ENCODE assay signal across 3 fruit fly cellular contexts in genomic region chr3L:11447022-11447728, dm6.
TF ChIP-seq lines count a peak whose summit lies in the region.

No protein-coding gene starts in this region.

TF ChIP-seq in whole organism, embryonic, 481 proteins besides CTCF, POLR2A, EP300 and RAD21 (continued from another document and continues in another):
- TF ChIP-seq Drgx (GFP tag; IDR thresholded peaks at IDR 0.05; lab: Robert Waterston, UW), result peak; percentile 90
- TF ChIP-seq Dref (GFP tag; IDR thresholded peaks at IDR 0.05; lab: Robert Waterston, UW), result no peak
- no peak for TF ChIP-seq CG11723 (GFP tag; optimal IDR thresholded peaks at IDR 0.05; lab: Kevin White, UChicago)
- no peak for TF ChIP-seq CG30431 (GFP tag; optimal IDR thresholded peaks at IDR 0.05; lab: Kevin White, UChicago)
- TF ChIP-seq grau (tag; optimal IDR thresholded peaks at IDR 0.05; lab: Kevin White, UChicago), result no peak
- TF ChIP-seq fu2 (GFP tag; optimal IDR thresholded peaks at IDR 0.05; lab: Kevin White, UChicago), result no peak
- peak; percentile 8 for TF ChIP-seq trem (tag; optimal IDR thresholded peaks at IDR 0.05; lab: Kevin White, UChicago)
- no peak for TF ChIP-seq CG6175 (GFP tag; IDR thresholded peaks at IDR 0.05; lab: Robert Waterston, UW)
- TF ChIP-seq CG9932 (GFP tag; IDR thresholded peaks at IDR 0.05; lab: Robert Waterston, UW), result no peak
- peak; percentile 35; the same call in 1 of the 2 replicates for TF ChIP-seq Xrp1 (GFP tag; IDR thresholded peaks at IDR 0.05; lab: Robert Waterston, UW)
- TF ChIP-seq tio (GFP tag; optimal IDR thresholded peaks at IDR 0.05; lab: Kevin White, UChicago), result no peak
- TF ChIP-seq CG18262 (tag; optimal IDR thresholded peaks at IDR 0.05; lab: Kevin White, UChicago), result peak; percentile 46
- 0 out of 2 replicates have a peak, but pooled peaks have one; percentile 21 for TF ChIP-seq ara (GFP tag; IDR thresholded peaks at IDR 0.05; lab: Robert Waterston, UW)
- peak in 1 of 2 experiments; percentile 36 for TF ChIP-seq bsh (GFP tag; optimal IDR thresholded peaks at IDR 0.05; lab: Kevin White, UChicago)
- no peak for TF ChIP-seq CG8478 (optimal IDR thresholded peaks at IDR 0.05; lab: Kevin White, UChicago)
- no peak for TF ChIP-seq CG11085 (GFP tag; IDR thresholded peaks at IDR 0.05; lab: Robert Waterston, UW)
- TF ChIP-seq Oaz (GFP tag; IDR thresholded peaks at IDR 0.05; lab: Robert Waterston, UW), result no peak
- TF ChIP-seq tna (GFP tag; IDR thresholded peaks at IDR 0.05; lab: Robert Waterston, UW; ENCODE audit: partially characterized antibody), result no peak
- no peak for TF ChIP-seq pum (GFP tag; optimal IDR thresholded peaks at IDR 0.05; lab: Kevin White, UChicago)
- no peak for TF ChIP-seq Hmx (GFP tag; optimal IDR thresholded peaks at IDR 0.05; lab: Kevin White, UChicago)
- no peak for TF ChIP-seq CG33557 (GFP tag; optimal IDR thresholded peaks at IDR 0.05; lab: Kevin White, UChicago)
- TF ChIP-seq sens (GFP tag; lab: Kevin White, UChicago), result peak; percentile 81
- peak; percentile 28 for TF ChIP-seq fd96Cb (tag; optimal IDR thresholded peaks at IDR 0.05; lab: Kevin White, UChicago)
- TF ChIP-seq CG6689 (GFP tag; IDR thresholded peaks at IDR 0.05; lab: Robert Waterston, UW), result 0 out of 2 replicates have a peak, but pooled peaks have one; percentile 17
- no peak for TF ChIP-seq fd102C (GFP tag; optimal IDR thresholded peaks at IDR 0.05; lab: Kevin White, UChicago)
- TF ChIP-seq CG17186 (GFP tag; optimal IDR thresholded peaks at IDR 0.05; lab: Kevin White, UChicago), result no peak
- TF ChIP-seq CG1024 (GFP tag; IDR thresholded peaks at IDR 0.05; lab: Robert Waterston, UW), result 0 out of 2 replicates have a peak, but pooled peaks have one; percentile 10
- TF ChIP-seq Mad (GFP tag; optimal IDR thresholded peaks at IDR 0.05; lab: Kevin White, UChicago), result no peak
- no peak for TF ChIP-seq onecut (GFP tag; IDR thresholded peaks at IDR 0.05; lab: Robert Waterston, UW)
- TF ChIP-seq CG2678 (tag; optimal IDR thresholded peaks at IDR 0.05; lab: Kevin White, UChicago), result peak; percentile 17
- TF ChIP-seq gem (tag; optimal IDR thresholded peaks at IDR 0.05; lab: Kevin White, UChicago), result peak; percentile 22
- TF ChIP-seq Dfd (GFP tag; optimal IDR thresholded peaks at IDR 0.05; lab: Kevin White, UChicago), result no peak
- no peak for TF ChIP-seq Hmr (GFP tag; optimal IDR thresholded peaks at IDR 0.05; lab: Kevin White, UChicago)
- peak; percentile 32 for TF ChIP-seq Asciz (GFP tag; optimal IDR thresholded peaks at IDR 0.05; lab: Kevin White, UChicago)
- no peak for TF ChIP-seq sr (GFP tag; IDR thresholded peaks at IDR 0.05; lab: Robert Waterston, UW)
- TF ChIP-seq Sox102F (GFP tag; optimal IDR thresholded peaks at IDR 0.05; lab: Kevin White, UChicago), result no peak
- peak; percentile 29; the same call in 1 of the 3 replicates for TF ChIP-seq croc (GFP tag; conservative IDR thresholded peaks at IDR 0.05; lab: Robert Waterston, UW)
- no peak for TF ChIP-seq CG3281 (GFP tag; optimal IDR thresholded peaks at IDR 0.05; lab: Kevin White, UChicago)
- TF ChIP-seq CG17359 (tag; optimal IDR thresholded peaks at IDR 0.05; lab: Kevin White, UChicago), result peak; percentile 26
- no peak for TF ChIP-seq Trl (optimal IDR thresholded peaks at IDR 0.05; lab: Kevin White, UChicago)
- TF ChIP-seq Trl (GFP tag; optimal IDR thresholded peaks at IDR 0.05; lab: Kevin White, UChicago), result no peak
- TF ChIP-seq Dbx (GFP tag; IDR thresholded peaks at IDR 0.05; lab: Robert Waterston, UW), result no peak
- no peak for TF ChIP-seq cas (GFP tag; IDR thresholded peaks at IDR 0.05; lab: Robert Waterston, UW)
- TF ChIP-seq CG10462 (GFP tag; optimal IDR thresholded peaks at IDR 0.05; lab: Kevin White, UChicago), result no peak
- TF ChIP-seq dpn (GFP tag; optimal IDR thresholded peaks at IDR 0.05; lab: Kevin White, UChicago), result no peak

TF ChIP-seq in whole organism, prepupa, 60 proteins besides CTCF, POLR2A, EP300 and RAD21 (continued from another document):
- peak; percentile 93 for TF ChIP-seq Lpt (GFP tag; optimal IDR thresholded peaks at IDR 0.05; lab: Kevin White, UChicago)
- TF ChIP-seq net (GFP tag; optimal IDR thresholded peaks at IDR 0.05; lab: Kevin White, UChicago), result peak; percentile 50
- TF ChIP-seq spab (GFP tag; optimal IDR thresholded peaks at IDR 0.05; lab: Kevin White, UChicago), result peak; percentile 78
- TF ChIP-seq CG8632 (GFP tag; optimal IDR thresholded peaks at IDR 0.05; lab: Kevin White, UChicago), result peak; percentile 50
- TF ChIP-seq OdsH (GFP tag; optimal IDR thresholded peaks at IDR 0.05; lab: Kevin White, UChicago), result peak; percentile 41
- peak; percentile 42 for TF ChIP-seq CG6854 (GFP tag; optimal IDR thresholded peaks at IDR 0.05; lab: Kevin White, UChicago)
- peak; percentile 67 for TF ChIP-seq CG4318 (GFP tag; optimal IDR thresholded peaks at IDR 0.05; lab: Kevin White, UChicago)
- no peak for TF ChIP-seq Hr38 (GFP tag; optimal IDR thresholded peaks at IDR 0.05; lab: Kevin White, UChicago)
- TF ChIP-seq ss (GFP tag; optimal IDR thresholded peaks at IDR 0.05; lab: Kevin White, UChicago), result peak; percentile 74 to 84
- TF ChIP-seq CG16779 (tag; optimal IDR thresholded peaks at IDR 0.05; lab: Kevin White, UChicago), result peak; percentile 69
- TF ChIP-seq vri (GFP tag; optimal IDR thresholded peaks at IDR 0.05; lab: Kevin White, UChicago), result peak; percentile 22
- peak; percentile 91 for TF ChIP-seq CG15336 (GFP tag; IDR thresholded peaks at IDR 0.05; lab: Robert Waterston, UW)
- peak; percentile 91 for TF ChIP-seq svp (GFP tag; lab: Kevin White, UChicago)
- peak; percentile 51 for TF ChIP-seq CG8319 (GFP tag; optimal IDR thresholded peaks at IDR 0.05; lab: Kevin White, UChicago)
- TF ChIP-seq Sox14 (GFP tag; optimal IDR thresholded peaks at IDR 0.05; lab: Kevin White, UChicago), result peak; percentile 70
- TF ChIP-seq CG10669 (GFP tag; optimal IDR thresholded peaks at IDR 0.05; lab: Kevin White, UChicago), result peak; percentile 81
- peak; percentile 83 for TF ChIP-seq CG3032 (tag; optimal IDR thresholded peaks at IDR 0.05; lab: Kevin White, UChicago)
- peak; percentile 39 for TF ChIP-seq acj6 (GFP tag; optimal IDR thresholded peaks at IDR 0.05; lab: Kevin White, UChicago)
- TF ChIP-seq Hr39 (GFP tag; optimal IDR thresholded peaks at IDR 0.05; lab: Kevin White, UChicago), result peak; percentile 49
- peak; percentile 3 for TF ChIP-seq Blimp-1 (GFP tag; optimal IDR thresholded peaks at IDR 0.05; lab: Kevin White, UChicago)
- TF ChIP-seq Eip75B (GFP tag; optimal IDR thresholded peaks at IDR 0.05; lab: Kevin White, UChicago), result peak; percentile 93
- peak; percentile 80 for TF ChIP-seq CG10631 (GFP tag; optimal IDR thresholded peaks at IDR 0.05; lab: Kevin White, UChicago)
- TF ChIP-seq fkh (GFP tag; optimal IDR thresholded peaks at IDR 0.05; lab: Kevin White, UChicago), result no peak
- peak; percentile 74 for TF ChIP-seq CG7368 (GFP tag; optimal IDR thresholded peaks at IDR 0.05; lab: Kevin White, UChicago)
- peak; percentile 88 for TF ChIP-seq CG3919 (GFP tag; optimal IDR thresholded peaks at IDR 0.05; lab: Kevin White, UChicago)
- peak; percentile 83 for TF ChIP-seq CG32006 (GFP tag; optimal IDR thresholded peaks at IDR 0.05; lab: Kevin White, UChicago)
- peak; percentile 54 for TF ChIP-seq Sox102F (GFP tag; optimal IDR thresholded peaks at IDR 0.05; lab: Kevin White, UChicago)
- TF ChIP-seq CG9139 (GFP tag; optimal IDR thresholded peaks at IDR 0.05; lab: Kevin White, UChicago), result peak; percentile 71
- TF ChIP-seq CG11294 (GFP tag; IDR thresholded peaks at IDR 0.05; lab: Robert Waterston, UW), result peak; percentile 82
- peak in 1 of 2 experiments; percentile 74 for TF ChIP-seq salr (GFP tag; optimal IDR thresholded peaks at IDR 0.05; lab: Kevin White, UChicago)
- peak; percentile 55 for TF ChIP-seq CG31627 (GFP tag; optimal IDR thresholded peaks at IDR 0.05; lab: Kevin White, UChicago)
- peak; percentile 89 for TF ChIP-seq CG6276 (GFP tag; optimal IDR thresholded peaks at IDR 0.05; lab: Kevin White, UChicago)
- TF ChIP-seq CG1621 (tag; optimal IDR thresholded peaks at IDR 0.05; lab: Kevin White, UChicago), result peak; percentile 53
- peak; percentile 19 for TF ChIP-seq Sox15 (GFP tag; optimal IDR thresholded peaks at IDR 0.05; lab: Kevin White, UChicago)
- TF ChIP-seq fd59A (GFP tag; optimal IDR thresholded peaks at IDR 0.05; lab: Kevin White, UChicago), result peak; percentile 61
- TF ChIP-seq esn (GFP tag; optimal IDR thresholded peaks at IDR 0.05; lab: Kevin White, UChicago), result peak; percentile 77
- TF ChIP-seq CG8119 (GFP tag; IDR thresholded peaks at IDR 0.05; lab: Robert Waterston, UW), result peak; percentile 91
- peak; percentile 58 for TF ChIP-seq Smox (GFP tag; optimal IDR thresholded peaks at IDR 0.05; lab: Kevin White, UChicago)

TF ChIP-seq in whole organism, wandering third instar larva, 38 proteins besides CTCF, POLR2A, EP300 and RAD21 (continued from another document):
- TF ChIP-seq GATAd (GFP tag; optimal IDR thresholded peaks at IDR 0.05; lab: Kevin White, UChicago) (no peak), HLH106 (tag; optimal IDR thresholded peaks at IDR 0.05; lab: Kevin White, UChicago) (peak; percentile 71), Hnf4 (GFP tag; optimal IDR thresholded peaks at IDR 0.05; lab: Kevin White, UChicago) (peak; percentile 20), Rel (GFP tag; optimal IDR thresholded peaks at IDR 0.05; lab: Kevin White, UChicago) (no peak), Rel (tag; optimal IDR thresholded peaks at IDR 0.05; lab: Kevin White, UChicago) (no peak), rgr (GFP tag; optimal IDR thresholded peaks at IDR 0.05; lab: Kevin White, UChicago) (peak; percentile 24), dmrt93B (GFP tag; optimal IDR thresholded peaks at IDR 0.05; lab: Kevin White, UChicago) (peak; percentile 2), dsf (GFP tag; optimal IDR thresholded peaks at IDR 0.05; lab: Kevin White, UChicago; ENCODE audit: borderline replicate concordance) (no peak)
